Worm (Caenorhabditis elegans) whole organism, L2 larva: ENCODE data around the gene R10E11.6.
A peak's percentile ranks its signal among the peaks of the same experiment; 100 is the strongest.

Experiments
- R02D3.7 ChIP-seq: fragments of 150-350 bp; optimal IDR thresholded peaks from 2 replicates; lab custom pipeline; 2014; ENCODE audit warnings: missing biosample characterization, missing genetic modification characterization
- ZK546.5 ChIP-seq: sonication (generic microtip); optimal IDR thresholded peaks from 2 replicates; lab custom pipeline; 2017; ENCODE audit warnings: missing biosample characterization, missing genetic modification characterization
- alr-1 ChIP-seq: fragments of 150-350 bp; optimal IDR thresholded peaks from 2 replicates; lab custom pipeline; 2014; ENCODE audit warnings: missing biosample characterization, missing genetic modification characterization
- aly-2 ChIP-seq: fragments of 150-350 bp; optimal IDR thresholded peaks from 2 replicates; lab custom pipeline; 2014; ENCODE audit warnings: missing biosample characterization, missing genetic modification characterization
- dmd-4 ChIP-seq: sonication (generic microtip); optimal IDR thresholded peaks from 2 replicates; lab custom pipeline; 2017; ENCODE audit warnings: missing biosample characterization, missing genetic modification characterization
- fos-1 ChIP-seq: fragments of 150-350 bp; optimal IDR thresholded peaks from 2 replicates; lab custom pipeline; 2014; ENCODE audit warnings: missing biosample characterization, missing genetic modification characterization
- lin-13 ChIP-seq: fragments of 150-350 bp; optimal IDR thresholded peaks from 2 replicates; lab custom pipeline; 2014; ENCODE audit warnings: missing biosample characterization, missing genetic modification reagents, missing genetic modification characterization
- lin-39 ChIP-seq: fragments of 150-350 bp; optimal IDR thresholded peaks from 2 replicates; lab custom pipeline; 2014; ENCODE audit warnings: missing biosample characterization, missing genetic modification reagents, missing genetic modification characterization
- lsy-2 ChIP-seq, 2 experiments: fragments of 150-350 bp in 1 of 2; sonication (generic microtip) in 1 of 2; optimal IDR thresholded peaks; 2 replicates each; lab custom pipeline; 2014 to 2017; ENCODE audit warnings: missing biosample characterization in 2 of 2, missing genetic modification characterization in 2 of 2
- nhr-12 ChIP-seq: fragments of 150-350 bp; optimal IDR thresholded peaks from 2 replicates; lab custom pipeline; 2014; ENCODE audit warnings: missing biosample characterization, missing genetic modification characterization
- nhr-21 ChIP-seq: fragments of 150-350 bp; optimal IDR thresholded peaks from 2 replicates; lab custom pipeline; 2014; ENCODE audit warnings: missing biosample characterization, missing genetic modification characterization
- snpc-4 ChIP-seq: fragments of 150-350 bp; optimal IDR thresholded peaks from 2 replicates; lab custom pipeline; 2014; ENCODE audit warnings: missing biosample characterization, missing genetic modification characterization
- unc-55 ChIP-seq: fragments of 150-350 bp; sonication (generic microtip); optimal IDR thresholded peaks from 3 replicates; lab custom pipeline; 2014; ENCODE audit warnings: missing biosample characterization, missing genetic modification reagents, missing genetic modification characterization
- ztf-1 ChIP-seq: fragments of 200-800 bp; sonication (Bioruptor generic); conservative IDR thresholded peaks from 2 replicates; pipeline ENCODE4 v1.3.6; 2022; ENCODE audit warnings: missing genetic modification characterization, missing compliant biosample characterization

DNA sequence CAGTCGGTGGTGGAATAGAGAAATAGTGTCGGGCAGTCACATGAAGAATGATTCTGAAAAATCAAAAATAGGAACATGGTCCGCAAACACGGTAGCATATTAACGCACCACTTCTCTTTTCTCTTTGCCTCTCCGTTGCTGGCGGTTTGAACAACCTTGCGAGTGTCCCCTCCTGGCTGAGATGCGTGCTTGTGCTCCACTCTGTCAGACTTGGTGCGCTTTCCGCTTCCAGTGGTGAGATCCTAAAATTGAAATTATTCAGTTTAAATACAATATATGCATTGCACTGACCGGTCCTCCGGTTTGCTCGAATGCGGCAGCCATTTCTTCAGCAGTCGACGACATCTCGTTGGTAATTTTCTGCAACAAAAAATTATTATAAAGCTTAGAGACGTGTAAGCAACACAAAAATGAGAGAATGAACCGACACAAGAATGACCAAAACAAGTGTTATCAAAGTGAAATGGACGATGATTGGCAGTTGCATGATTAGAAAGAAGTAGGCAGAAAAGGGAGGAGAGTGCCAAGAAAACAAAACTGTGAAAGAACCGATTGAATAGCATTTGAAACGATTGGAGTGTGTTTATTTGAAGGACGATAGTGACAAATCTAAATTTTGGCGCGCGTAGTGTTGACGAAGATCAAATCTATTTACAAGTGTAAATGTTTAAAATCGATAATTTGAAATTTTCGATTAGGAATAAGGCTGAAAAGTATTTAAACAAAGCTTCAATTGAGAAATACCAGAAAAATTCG, 42.4 kb downstream of the R10E11.6 start, which contains the start of gene ZK632.9:
- TF ChIP-seq dmd-4 (tag; lab: Kevin White, UChicago) (no peak), ztf-1 (no peak), nhr-21 (peak; percentile 8), alr-1 (no peak), aly-2 (tag; lab: Kevin White, UChicago) (no peak), lin-39 (tag; lab: Kevin White, UChicago) (no peak), lsy-2 (tag; optimal IDR thresholded peaks at IDR 0.05; lab: Kevin White, UChicago) (no peak), lin-13 (no peak), snpc-4 (no peak), fos-1 (tag; lab: Kevin White, UChicago) (peak; percentile 35), unc-55 (GFP tag; lab: Kevin White, UChicago) (peak; percentile 11), ZK546.5 (no peak), nhr-12 (tag; lab: Kevin White, UChicago) (no peak), R02D3.7 (tag; lab: Kevin White, UChicago) (no peak)
